Worm (Caenorhabditis elegans): ENCODE data around the gene F18E3.11.

Gene F18E3.11

DNA sequence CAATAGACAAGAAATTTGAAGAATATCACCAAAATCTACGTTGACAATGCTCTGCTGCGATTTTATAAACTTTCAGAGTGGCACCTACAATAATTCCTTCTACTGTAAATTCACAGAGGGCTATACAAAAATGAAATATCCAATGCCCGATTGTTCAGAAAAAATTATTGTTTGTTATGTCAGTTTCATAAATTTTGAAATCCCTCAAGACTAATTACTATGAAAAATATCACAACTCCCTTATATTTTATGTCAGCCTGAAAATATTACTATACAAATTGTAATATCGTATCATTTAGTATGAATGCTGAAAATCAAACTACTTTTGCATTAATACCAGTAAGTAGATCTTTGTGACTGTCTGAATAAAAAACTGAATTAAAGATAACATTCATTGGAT is 12.7 kb upstream of the F18E3.11 start, which contains the start of gene srx-60:
Gene srx-60 (plus strand): TSS at position 301 of the 400 bp plus-strand sequence.
- TF ChIP-seq W03F9.2 (tag; optimal IDR thresholded peaks at IDR 0.05) (no peak), him-1 (tag; optimal IDR thresholded peaks at IDR 0.05) (no peak), dao-5 (tag; optimal IDR thresholded peaks at IDR 0.05) (no peak)

DNA sequence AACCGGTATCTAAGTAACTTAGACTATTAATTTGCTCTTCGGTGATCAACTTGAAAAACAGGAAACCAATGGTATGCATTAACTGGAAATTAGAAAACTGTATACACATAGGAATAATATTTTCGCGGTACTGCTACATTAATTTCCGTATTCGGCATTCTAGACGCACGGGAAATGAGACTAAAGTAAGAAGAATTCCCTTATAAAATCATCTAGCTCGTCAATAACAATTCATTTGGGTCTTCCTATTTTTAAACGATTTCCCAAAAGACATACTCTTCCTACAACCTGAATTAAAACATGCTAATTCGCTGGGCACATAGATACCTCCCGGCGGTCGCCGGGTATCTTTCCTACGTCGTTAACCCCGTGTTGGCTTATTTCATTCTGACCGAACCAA is 10.9 kb upstream of the F18E3.11 start, which contains the start of gene srj-13:
Gene srj-13 (plus strand): TSS at position 301 of the 400 bp plus-strand sequence.
- TF ChIP-seq dao-5 (tag; optimal IDR thresholded peaks at IDR 0.05) (no peak), W03F9.2 (tag; optimal IDR thresholded peaks at IDR 0.05) (no peak), him-1 (tag; optimal IDR thresholded peaks at IDR 0.05) (no peak)

DNA sequence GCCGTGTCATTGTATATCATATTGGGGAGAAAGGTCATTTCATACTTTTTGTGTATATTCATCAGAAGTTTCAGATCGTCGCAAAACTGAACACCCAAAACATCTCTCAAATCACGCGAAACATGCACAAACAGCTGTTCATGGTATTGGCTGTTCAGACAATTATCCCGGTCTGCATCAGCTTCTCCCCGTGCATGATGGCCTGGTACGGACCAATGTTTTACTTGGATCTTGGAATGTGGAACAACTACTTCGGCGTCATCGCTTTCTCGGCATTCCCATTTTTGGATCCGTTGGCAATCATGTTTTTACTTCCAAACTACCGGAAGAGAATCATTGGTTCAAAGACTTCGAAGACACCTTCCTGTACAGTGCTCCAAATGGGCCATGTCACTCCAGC is 9.8 kb upstream of the F18E3.11 start:
- TF ChIP-seq dao-5 (tag; optimal IDR thresholded peaks at IDR 0.05) (no peak), W03F9.2 (tag; optimal IDR thresholded peaks at IDR 0.05) (no peak), him-1 (tag; optimal IDR thresholded peaks at IDR 0.05) (no peak)

DNA sequence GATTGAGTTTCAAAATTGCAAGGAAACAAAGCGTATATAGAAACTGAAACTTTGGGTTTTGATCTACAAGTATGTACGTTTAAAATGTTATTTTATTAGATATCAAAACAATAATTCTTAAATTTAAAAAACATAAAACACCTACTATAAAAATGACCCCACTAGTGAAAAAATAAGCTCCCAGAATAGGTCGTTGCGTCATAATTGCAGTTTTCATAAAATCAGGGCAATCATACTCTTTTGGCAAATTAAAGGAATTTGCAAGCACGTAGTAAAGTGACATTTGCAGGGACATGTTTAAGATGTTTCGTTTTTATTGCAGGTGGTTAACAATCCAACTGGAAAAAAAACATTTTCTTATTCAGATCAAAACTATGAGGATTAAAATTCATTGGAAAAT is 4.8 kb upstream of the F18E3.11 start, which contains the start of gene srt-6:
Gene srt-6 (minus strand): TSS at position 295 of the 400 bp plus-strand sequence.
- TF ChIP-seq dao-5 (tag; optimal IDR thresholded peaks at IDR 0.05) (no peak), W03F9.2 (tag; optimal IDR thresholded peaks at IDR 0.05) (no peak), him-1 (tag; optimal IDR thresholded peaks at IDR 0.05) (no peak)

DNA sequence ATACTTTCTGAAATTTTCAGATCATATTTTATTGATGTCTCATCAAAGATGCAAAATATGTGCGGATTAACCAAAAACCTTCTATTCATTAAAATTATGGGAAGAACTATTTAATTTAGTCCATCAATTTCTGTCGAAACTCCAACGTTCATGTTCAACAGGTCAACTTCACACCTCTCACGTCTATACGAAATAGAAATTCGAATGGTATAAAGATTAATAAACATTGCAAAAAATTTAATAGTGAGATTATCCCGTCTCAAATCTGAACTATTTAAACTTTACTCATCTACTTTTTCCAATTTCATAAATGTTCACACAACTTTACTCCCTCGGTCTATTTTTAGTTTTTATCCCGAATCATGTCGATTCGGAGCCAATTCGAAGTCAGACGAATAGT is 3.7 kb upstream of the F18E3.11 start, which contains the start of gene R13D7.2:
Gene R13D7.2 (plus strand): TSS at position 301 of the 400 bp plus-strand sequence.
- no peak for TF ChIP-seq him-1 (tag; optimal IDR thresholded peaks at IDR 0.05)
- TF ChIP-seq W03F9.2 (tag; optimal IDR thresholded peaks at IDR 0.05), result no peak
- TF ChIP-seq dao-5 (tag; optimal IDR thresholded peaks at IDR 0.05), result no peak

DNA sequence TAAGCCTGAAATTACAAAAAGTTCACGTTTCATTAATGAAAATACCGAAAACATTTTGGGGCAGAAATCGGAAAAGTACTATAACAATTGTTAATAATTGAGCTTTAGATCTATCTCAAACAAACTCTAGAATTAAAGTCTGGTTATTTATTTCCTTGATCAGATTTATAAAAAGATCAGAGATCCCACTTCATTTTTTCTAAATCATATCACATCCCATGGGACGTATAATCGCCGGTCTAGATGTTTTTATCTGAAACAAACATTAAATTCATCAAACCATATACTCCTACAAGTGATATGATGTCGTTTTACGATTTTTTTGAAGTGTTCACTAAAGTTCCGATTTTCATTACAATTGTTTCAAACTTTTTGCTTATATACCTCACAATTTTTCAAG is 1.6 kb upstream of the F18E3.11 start, which contains the start of gene str-41:
Gene str-41 (plus strand): TSS at position 301 of the 400 bp plus-strand sequence.
- TF ChIP-seq dao-5 (tag; optimal IDR thresholded peaks at IDR 0.05), result no peak
- TF ChIP-seq him-1 (tag; optimal IDR thresholded peaks at IDR 0.05), result no peak
- no peak for TF ChIP-seq W03F9.2 (tag; optimal IDR thresholded peaks at IDR 0.05)

DNA sequence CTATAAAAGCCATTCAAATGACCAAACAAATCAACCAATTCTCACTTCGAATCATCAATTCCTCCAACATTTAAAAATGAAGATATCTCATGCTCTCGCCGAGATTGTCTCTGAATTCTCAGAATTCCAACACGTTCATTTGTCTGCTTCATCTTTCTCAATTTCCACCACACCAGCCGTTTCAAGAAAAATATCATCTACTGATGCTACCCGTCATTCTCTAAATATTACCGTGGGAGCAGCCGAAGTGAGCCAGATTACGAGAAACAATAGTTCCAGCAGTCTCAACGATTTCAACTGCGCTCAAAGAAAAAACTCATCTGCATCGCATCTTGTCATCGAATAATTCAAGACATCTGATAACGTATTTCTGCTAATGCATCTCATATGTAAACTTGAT is 1.6 kb downstream of the F18E3.11 start, which contains the start of gene F18E3.12:
Gene F18E3.12 (plus strand): TSS at position 77 of the 400 bp plus-strand sequence.
- TF ChIP-seq him-1 (tag; optimal IDR thresholded peaks at IDR 0.05) (no peak), W03F9.2 (tag; optimal IDR thresholded peaks at IDR 0.05) (no peak), dao-5 (tag; optimal IDR thresholded peaks at IDR 0.05) (no peak)

DNA sequence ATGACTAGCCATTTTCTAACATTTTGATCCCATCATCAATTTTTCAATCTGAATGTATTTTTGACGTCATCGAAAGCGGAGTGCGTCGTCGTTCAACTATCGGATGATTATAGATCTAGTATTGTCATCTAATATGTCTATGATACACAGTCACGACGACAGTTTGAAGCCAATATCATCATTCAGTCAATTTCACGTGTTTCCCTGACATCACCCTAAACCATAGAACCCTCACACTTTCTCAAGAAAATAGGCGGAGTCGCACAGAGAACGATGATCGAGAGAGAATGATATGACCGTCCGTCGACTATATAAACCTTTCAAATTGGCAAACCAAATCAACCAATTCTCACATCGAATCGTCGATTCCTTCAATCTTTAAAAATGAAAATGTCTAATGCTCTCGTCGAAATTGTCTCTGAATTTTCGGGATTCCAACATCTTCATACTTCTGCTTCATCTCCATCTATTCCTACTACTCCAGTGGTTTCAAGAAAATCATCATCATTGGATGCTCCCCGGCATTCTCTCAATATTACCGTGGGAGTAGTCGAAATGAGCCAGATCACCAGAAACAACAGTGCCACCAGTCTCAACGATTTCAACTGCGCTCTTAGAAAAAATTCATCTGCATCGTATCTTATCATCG is 2.6 kb downstream of the F18E3.11 start, which contains the start of gene F18E3.13:
Gene F18E3.13 (plus strand): TSS at position 385 of the 649 bp plus-strand sequence.
- TF ChIP-seq W03F9.2 (tag; optimal IDR thresholded peaks at IDR 0.05), result no peak
- no peak for TF ChIP-seq dao-5 (tag; optimal IDR thresholded peaks at IDR 0.05)
- TF ChIP-seq him-1 (tag; optimal IDR thresholded peaks at IDR 0.05), result no peak

DNA sequence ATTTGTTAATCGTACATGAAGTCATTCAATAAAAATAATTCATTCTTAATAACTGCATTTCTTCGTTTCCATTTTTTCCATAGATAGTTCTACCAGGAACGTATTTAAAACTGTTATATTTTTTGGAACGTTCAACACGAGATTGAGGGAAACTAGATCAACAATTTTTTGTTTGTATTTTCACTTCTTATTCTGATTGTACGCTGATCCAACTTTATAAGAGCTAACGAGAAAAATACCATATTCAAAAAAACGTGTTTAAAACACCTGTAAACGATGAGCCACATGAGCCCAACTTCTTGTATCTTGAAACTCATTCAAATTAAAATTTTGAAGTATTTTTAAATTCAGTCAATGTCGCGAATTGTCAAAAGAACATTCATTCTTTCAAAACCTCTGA is 3.3 kb downstream of the F18E3.11 start:
- TF ChIP-seq dao-5 (tag; optimal IDR thresholded peaks at IDR 0.05) (no peak), him-1 (tag; optimal IDR thresholded peaks at IDR 0.05) (no peak), W03F9.2 (tag; optimal IDR thresholded peaks at IDR 0.05) (no peak)

DNA sequence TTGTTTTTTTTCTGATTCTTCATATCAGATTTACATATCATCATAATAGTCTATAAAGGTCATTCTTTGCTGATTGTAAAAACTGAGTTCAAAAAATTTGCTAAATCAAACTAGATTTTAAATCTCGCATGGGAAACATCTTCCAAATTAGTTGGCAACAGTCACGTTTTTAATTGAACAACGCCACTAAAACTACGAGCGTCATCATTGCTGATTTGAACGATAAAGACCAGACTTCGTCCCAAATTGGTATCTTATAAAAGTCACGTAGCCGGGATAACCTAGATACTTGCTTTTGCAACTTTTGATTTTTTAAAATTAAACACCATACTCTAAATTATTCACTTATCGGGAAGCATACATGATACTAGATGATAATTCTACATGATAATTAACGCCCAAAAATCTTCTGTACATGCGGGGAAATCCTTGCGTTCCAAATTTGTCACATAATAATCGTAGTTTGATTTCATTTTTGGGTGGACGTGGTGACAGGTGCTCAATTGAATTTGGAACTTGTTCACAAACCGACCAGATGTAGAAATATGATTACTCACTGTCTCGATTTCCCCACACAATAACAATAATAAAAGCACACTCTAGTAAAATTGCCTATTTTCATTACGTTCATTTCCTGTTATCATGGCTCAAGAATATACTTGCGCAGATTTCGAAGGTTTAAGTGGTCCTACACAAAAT is 3.9 kb downstream of the F18E3.11 start, which contains the start of gene srw-67:
Gene srw-67 (plus strand): TSS at position 643 of the 699 bp plus-strand sequence.
- TF ChIP-seq dao-5 (tag; optimal IDR thresholded peaks at IDR 0.05) (no peak), W03F9.2 (tag; optimal IDR thresholded peaks at IDR 0.05) (no peak), him-1 (tag; optimal IDR thresholded peaks at IDR 0.05) (no peak)

DNA sequence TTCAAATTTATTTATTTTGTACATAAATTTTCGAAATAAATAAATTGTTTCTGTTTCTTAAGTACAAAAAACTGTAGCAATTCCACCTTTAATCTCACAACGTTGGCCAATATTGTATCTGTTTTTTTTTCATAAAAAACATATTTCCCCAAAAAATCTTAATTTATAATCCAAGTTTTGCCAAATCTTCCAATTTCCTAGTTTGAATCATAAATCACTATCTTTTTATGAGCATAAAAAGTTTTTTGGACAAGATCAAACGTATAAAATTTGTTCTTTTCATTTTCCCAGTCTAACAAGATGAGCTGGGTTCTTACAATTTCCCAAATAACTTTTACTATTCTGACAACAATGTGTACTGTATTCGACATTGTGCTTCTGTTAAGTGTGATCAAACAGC is 6.9 kb downstream of the F18E3.11 start, which contains the start of gene srxa-4:
Gene srxa-4 (plus strand): TSS at position 301 of the 400 bp plus-strand sequence.
- TF ChIP-seq W03F9.2 (tag; optimal IDR thresholded peaks at IDR 0.05) (no peak), dao-5 (tag; optimal IDR thresholded peaks at IDR 0.05) (no peak), him-1 (tag; optimal IDR thresholded peaks at IDR 0.05) (no peak)

DNA sequence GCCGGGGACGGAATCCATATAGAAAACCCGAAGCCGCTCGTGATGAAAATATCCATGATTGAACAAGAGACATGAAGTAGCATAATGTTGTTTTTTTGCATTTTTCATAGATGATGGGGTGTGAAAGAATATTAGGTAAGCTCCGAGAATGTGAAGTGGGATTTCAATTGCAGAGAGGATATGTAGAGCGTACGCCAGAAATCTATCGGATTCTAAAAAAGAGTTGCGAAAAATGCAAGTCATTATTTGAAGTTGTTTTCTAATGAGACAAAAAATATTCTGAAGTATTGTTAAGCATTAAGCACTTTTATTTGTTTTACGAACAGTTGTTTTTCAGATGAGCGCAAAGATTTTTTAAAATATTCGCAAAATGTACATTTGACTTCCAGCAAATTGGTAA is 11.1 kb downstream of the F18E3.11 start, which contains the start of gene F18E3.10:
Gene F18E3.10 (minus strand): TSS at position 101 of the 400 bp plus-strand sequence.
- TF ChIP-seq him-1 (tag; optimal IDR thresholded peaks at IDR 0.05), result no peak
- no peak for TF ChIP-seq W03F9.2 (tag; optimal IDR thresholded peaks at IDR 0.05)
- no peak for TF ChIP-seq dao-5 (tag; optimal IDR thresholded peaks at IDR 0.05)

DNA sequence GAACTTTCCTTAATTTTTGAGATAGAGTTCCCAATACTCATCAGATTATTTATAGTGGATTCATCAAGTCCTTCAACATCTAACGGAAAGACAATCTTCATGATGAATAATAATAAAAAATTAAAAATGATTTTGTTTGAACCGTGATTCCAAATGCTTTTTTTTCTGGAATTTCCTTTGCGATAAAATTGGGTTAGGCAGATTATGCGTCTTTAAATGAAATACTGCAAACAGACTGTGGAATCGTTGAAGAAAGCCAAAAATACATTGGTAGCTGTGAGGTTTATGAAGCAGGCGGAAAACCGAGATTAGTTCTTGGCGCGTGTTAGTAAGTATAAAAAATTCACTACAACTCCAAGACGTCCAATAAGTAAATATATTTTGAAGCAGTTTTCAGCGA is 13.3 kb downstream of the F18E3.11 start, which contains the start of gene srw-68:
Gene srw-68 (minus strand): TSS at position 101 of the 400 bp plus-strand sequence.
- TF ChIP-seq dao-5 (tag; optimal IDR thresholded peaks at IDR 0.05), result no peak

DNA sequence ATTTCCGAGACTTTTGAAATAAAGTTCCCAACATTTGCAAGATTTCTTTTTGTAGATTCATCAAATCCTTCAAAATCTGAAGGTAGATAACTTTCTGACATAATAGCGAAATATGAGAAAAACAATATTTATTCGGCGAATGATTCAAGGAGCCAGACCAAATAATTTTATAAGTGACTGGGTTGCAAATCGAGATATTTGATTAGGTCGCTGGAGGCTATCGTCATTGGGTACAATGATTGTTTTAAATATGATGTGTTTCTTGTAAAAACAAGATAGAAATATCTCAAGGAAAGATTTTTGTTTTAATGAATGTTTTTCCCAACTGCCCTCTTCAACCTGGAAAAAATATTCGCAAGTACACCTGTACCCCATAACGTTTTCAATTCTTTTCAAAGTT is 15.6 kb downstream of the F18E3.11 start, which contains the start of gene srw-69:
Gene srw-69 (minus strand): TSS at position 101 of the 400 bp plus-strand sequence.
- TF ChIP-seq W03F9.2 (tag; optimal IDR thresholded peaks at IDR 0.05), result no peak
- TF ChIP-seq him-1 (tag; optimal IDR thresholded peaks at IDR 0.05), result no peak
- no peak for TF ChIP-seq dao-5 (tag; optimal IDR thresholded peaks at IDR 0.05)

All from whole organism, L4/young adult.